Worm (Caenorhabditis elegans): ENCODE measurements around the gene srx-95.

The srx-95 gene

DNA sequence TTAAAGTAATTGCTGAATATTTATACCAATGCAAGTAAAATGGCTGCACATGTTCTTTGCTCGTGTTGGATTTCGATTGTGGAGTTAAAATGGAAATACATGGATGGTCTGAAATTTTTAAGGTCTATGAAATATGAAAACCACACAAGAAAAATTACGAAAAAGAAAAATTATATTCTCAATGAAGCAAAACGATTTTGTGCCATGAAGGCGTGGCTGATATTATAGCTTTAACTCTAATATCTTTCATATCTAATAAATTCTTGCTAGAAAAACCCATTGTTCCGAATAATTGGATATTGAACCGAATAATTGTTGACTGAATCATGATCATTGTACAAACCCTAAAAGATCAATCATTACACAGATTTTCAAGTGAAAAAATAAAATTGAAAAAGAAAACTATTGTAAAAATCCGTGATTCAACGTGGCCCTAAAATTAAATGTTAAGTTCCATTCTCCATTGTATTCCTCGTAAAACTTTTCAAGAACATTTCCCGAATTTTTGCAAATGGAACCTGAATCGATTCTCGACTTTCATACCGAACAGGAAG is at the start of gene srx-95, which contains the start of gene fis-1:
Gene srx-95, minus strand, starts transcription at position 101 of the 554 bp plus-strand sequence.
Gene fis-1, plus strand, starts transcription at position 504 of the 554 bp plus-strand sequence.
- TF ChIP-seq ztf-29 (GFP tag; IDR thresholded peaks at IDR 0.05) (no peak), ref-1 (GFP tag; conservative IDR thresholded peaks at IDR 0.05) (no peak), T22C8.4 (GFP tag; IDR thresholded peaks at IDR 0.05) (no peak), ztf-23 (GFP tag; IDR thresholded peaks at IDR 0.05) (no peak), cog-1 (tag; optimal IDR thresholded peaks at IDR 0.05) (no peak)

DNA sequence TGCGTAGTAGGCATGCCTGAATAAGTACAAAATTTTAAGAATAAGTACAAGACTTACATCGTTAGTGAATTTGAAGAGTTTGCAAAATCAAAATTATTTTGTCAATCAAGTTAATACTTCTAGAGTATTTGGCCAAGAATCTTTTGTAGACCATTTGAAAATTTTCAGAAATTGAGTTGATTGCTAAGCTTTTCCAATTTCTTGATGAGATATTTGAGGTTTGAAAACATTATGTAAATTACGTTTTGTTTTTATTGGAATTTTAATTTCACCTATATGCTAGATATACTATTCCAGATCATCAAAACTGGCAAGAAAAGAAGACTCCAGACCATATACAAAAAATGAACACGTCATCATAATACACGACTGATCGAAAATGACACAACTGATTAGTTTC is 48.5 kb upstream of the srx-95 start, which contains the start of gene tab-1:
Gene tab-1, plus strand, starts transcription at position 301 of the 400 bp plus-strand sequence.
- TF ChIP-seq T22C8.4 (GFP tag; IDR thresholded peaks at IDR 0.05) (no peak), ref-1 (GFP tag; conservative IDR thresholded peaks at IDR 0.05) (no peak), ztf-23 (GFP tag; IDR thresholded peaks at IDR 0.05) (no peak), cog-1 (tag; optimal IDR thresholded peaks at IDR 0.05) (no peak), ztf-29 (GFP tag; IDR thresholded peaks at IDR 0.05) (no peak), med-1 (GFP tag; optimal IDR thresholded peaks at IDR 0.05; ENCODE audit: insufficient read depth) (no peak), flt-1 (GFP tag; IDR thresholded peaks at IDR 0.05) (no peak), tab-1 (GFP tag; IDR thresholded peaks at IDR 0.05) (no peak), klf-2 (GFP tag; conservative IDR thresholded peaks at IDR 0.05) (no peak)

DNA sequence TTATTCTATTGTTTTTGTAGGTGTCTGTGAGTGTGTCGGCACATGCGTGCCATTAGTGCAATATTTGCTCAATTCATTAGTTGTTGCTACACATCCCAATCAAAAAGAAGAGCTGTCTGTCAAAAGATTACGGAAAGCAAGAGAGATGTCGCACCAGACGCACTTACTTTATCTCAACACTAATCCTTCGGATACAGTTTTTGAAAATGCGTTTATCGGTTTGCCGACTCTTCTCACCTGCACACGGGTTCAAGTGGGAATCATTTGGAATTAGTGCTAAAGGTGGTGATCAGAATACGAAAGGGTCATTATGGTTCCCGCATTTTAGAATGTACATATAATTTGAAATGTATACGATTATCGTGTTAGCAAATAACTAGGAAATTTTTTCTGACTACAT is 46.7 kb upstream of the srx-95 start:
- TF ChIP-seq med-1 (GFP tag; optimal IDR thresholded peaks at IDR 0.05; ENCODE audit: insufficient read depth): no peak
- no peak for TF ChIP-seq flt-1 (GFP tag; IDR thresholded peaks at IDR 0.05)
- TF ChIP-seq ref-1 (GFP tag; conservative IDR thresholded peaks at IDR 0.05): no peak
- TF ChIP-seq klf-2 (GFP tag; conservative IDR thresholded peaks at IDR 0.05): no peak
- TF ChIP-seq ztf-29 (GFP tag; IDR thresholded peaks at IDR 0.05): no peak
- TF ChIP-seq cog-1 (tag; optimal IDR thresholded peaks at IDR 0.05): no peak
- no peak for TF ChIP-seq T22C8.4 (GFP tag; IDR thresholded peaks at IDR 0.05)
- no peak for TF ChIP-seq tab-1 (GFP tag; IDR thresholded peaks at IDR 0.05)
- TF ChIP-seq ztf-23 (GFP tag; IDR thresholded peaks at IDR 0.05): no peak

ce11 chrII:6800104-6800711 is 45.6 kb upstream of the srx-95 start, which contains the start of gene F31E8.4:
Gene F31E8.4, minus strand, starts transcription at chrII:6800154.
- TF ChIP-seq tab-1 (GFP tag; IDR thresholded peaks at IDR 0.05): 0 out of 2 replicates have a peak, but pooled peaks have one; percentile 23
- TF ChIP-seq ztf-29 (GFP tag; IDR thresholded peaks at IDR 0.05): no peak

DNA sequence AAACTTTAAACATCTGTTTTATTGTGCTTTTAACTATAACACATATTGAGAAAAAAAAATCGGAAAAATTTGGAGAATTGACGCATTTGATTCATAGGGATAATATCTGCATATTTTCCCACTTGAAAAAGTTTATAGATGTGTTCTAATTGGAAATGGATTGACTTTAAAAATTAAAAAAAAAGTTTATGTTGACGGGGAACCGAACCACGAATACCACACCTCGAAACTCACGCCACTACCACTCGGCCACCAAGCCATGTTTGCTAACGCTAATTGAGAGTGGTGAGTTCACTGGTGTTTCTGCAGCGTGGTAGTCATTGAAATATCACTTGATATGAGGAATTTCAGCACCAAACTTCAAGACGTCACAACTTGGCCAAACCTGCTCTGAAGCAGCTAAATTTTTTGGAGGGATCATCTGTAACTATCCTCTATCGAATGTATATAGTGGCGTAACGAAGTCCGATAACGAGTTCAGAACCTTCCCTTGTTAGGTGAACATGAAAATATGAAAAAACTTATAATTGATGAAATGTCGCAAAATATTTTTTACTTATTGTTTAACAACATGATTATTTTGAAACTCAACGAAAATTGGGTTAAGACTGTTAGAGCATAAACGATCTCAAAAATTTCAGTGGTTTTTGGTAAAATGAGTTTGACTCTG is 43.3 kb upstream of the srx-95 start:
- peak; percentile 42; the same call in 1 of the 2 replicates for TF ChIP-seq flt-1 (GFP tag; IDR thresholded peaks at IDR 0.05)

DNA sequence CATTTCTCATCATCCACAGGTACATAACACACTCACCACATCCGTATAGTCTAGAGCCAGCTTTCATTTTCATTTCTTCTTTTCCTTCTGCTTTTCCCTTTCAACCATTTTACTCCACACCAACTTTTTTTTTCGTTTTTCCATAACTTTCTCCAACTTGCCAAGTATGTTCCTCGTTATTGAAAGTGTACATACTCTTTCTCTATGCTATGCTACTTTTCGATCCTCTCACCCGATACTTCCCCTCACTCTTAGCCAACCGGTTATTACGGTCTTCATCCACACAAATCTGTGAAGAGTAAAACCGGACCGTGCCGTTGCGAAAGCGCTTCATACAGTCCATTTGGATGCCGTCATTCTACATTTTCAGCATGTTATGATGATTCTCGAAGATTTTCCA is 37.3 kb upstream of the srx-95 start, which contains the start of gene T13C2.2:
Gene T13C2.2, plus strand, starts transcription at position 301 of the 400 bp plus-strand sequence.
- TF ChIP-seq klf-2 (GFP tag; conservative IDR thresholded peaks at IDR 0.05) (no peak), tab-1 (GFP tag; IDR thresholded peaks at IDR 0.05) (no peak), T22C8.4 (GFP tag; IDR thresholded peaks at IDR 0.05) (no peak), ztf-29 (GFP tag; IDR thresholded peaks at IDR 0.05) (no peak), flt-1 (GFP tag; IDR thresholded peaks at IDR 0.05) (no peak), ztf-23 (GFP tag; IDR thresholded peaks at IDR 0.05) (no peak), med-1 (GFP tag; optimal IDR thresholded peaks at IDR 0.05; ENCODE audit: insufficient read depth) (no peak), ref-1 (GFP tag; conservative IDR thresholded peaks at IDR 0.05) (no peak), cog-1 (tag; optimal IDR thresholded peaks at IDR 0.05) (no peak)

DNA sequence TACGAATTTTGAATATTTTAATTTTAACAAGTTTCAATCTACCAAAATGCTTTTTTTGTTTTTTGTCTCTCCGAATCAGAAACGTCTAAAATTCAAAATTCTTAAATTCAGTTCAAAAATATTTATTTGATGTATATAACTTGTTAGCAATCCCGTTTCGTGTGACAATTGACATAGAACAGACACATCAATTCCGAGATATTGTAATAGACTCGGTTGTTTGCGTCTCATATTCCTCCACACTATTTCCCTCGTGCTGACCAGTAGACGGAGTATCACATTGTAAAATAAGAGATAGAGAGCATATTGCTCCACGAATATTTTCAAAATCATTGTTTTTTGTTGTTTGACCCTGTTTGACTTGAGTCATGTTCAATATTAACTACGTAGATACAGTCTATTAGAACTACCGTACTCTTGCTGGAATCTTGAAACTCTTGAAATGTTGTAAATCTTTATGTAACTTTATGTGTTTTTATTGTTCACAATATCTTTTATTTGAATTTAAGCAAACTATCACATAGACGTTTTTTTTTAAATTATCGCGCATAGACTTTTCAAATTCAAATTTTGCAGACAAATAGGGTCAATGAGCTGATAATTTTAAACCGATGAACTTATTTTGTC is 34.2 kb upstream of the srx-95 start, which contains the start of gene T13C2.3:
Gene T13C2.3, plus strand, starts transcription at position 577 of the 627 bp plus-strand sequence.
- TF ChIP-seq ztf-23 (GFP tag; IDR thresholded peaks at IDR 0.05): no peak
- TF ChIP-seq ref-1 (GFP tag; conservative IDR thresholded peaks at IDR 0.05): no peak
- no peak for TF ChIP-seq tab-1 (GFP tag; IDR thresholded peaks at IDR 0.05)
- no peak for TF ChIP-seq klf-2 (GFP tag; conservative IDR thresholded peaks at IDR 0.05)
- no peak for TF ChIP-seq flt-1 (GFP tag; IDR thresholded peaks at IDR 0.05)
- TF ChIP-seq med-1 (GFP tag; optimal IDR thresholded peaks at IDR 0.05; ENCODE audit: insufficient read depth): no peak
- TF ChIP-seq cog-1 (tag; optimal IDR thresholded peaks at IDR 0.05): no peak
- no peak for TF ChIP-seq T22C8.4 (GFP tag; IDR thresholded peaks at IDR 0.05)
- TF ChIP-seq ztf-29 (GFP tag; IDR thresholded peaks at IDR 0.05): no peak

DNA sequence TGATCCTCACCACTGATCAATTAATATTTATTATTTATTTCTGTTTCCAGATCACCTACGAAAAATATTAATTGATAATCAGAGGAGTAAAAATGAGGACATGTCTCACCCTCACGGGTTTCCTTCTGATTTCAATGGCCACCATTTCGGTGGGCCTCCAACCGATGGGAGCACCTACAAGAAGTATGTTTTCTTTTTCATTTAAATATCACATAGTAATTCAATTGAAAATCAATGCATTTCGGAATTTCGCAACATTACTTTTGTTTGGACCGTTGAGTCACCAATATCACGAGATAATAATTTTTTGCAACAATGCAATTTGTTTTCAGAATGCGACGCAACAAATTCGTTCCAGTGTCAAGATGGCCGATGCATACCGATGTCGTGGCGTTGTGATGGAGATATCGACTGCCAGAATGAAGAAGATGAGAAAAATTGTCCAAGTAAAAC is 28.8 kb upstream of the srx-95 start, which contains the start of gene gldi-2:
Gene gldi-2, plus strand, starts transcription at position 51 of the 453 bp plus-strand sequence.
- no peak for TF ChIP-seq ztf-23 (GFP tag; IDR thresholded peaks at IDR 0.05)
- TF ChIP-seq ref-1 (GFP tag; conservative IDR thresholded peaks at IDR 0.05): no peak
- TF ChIP-seq klf-2 (GFP tag; conservative IDR thresholded peaks at IDR 0.05): no peak
- TF ChIP-seq flt-1 (GFP tag; IDR thresholded peaks at IDR 0.05): no peak
- TF ChIP-seq T22C8.4 (GFP tag; IDR thresholded peaks at IDR 0.05): no peak
- TF ChIP-seq tab-1 (GFP tag; IDR thresholded peaks at IDR 0.05): no peak
- TF ChIP-seq cog-1 (tag; optimal IDR thresholded peaks at IDR 0.05): no peak
- no peak for TF ChIP-seq ztf-29 (GFP tag; IDR thresholded peaks at IDR 0.05)
- TF ChIP-seq med-1 (GFP tag; optimal IDR thresholded peaks at IDR 0.05; ENCODE audit: insufficient read depth): no peak

DNA sequence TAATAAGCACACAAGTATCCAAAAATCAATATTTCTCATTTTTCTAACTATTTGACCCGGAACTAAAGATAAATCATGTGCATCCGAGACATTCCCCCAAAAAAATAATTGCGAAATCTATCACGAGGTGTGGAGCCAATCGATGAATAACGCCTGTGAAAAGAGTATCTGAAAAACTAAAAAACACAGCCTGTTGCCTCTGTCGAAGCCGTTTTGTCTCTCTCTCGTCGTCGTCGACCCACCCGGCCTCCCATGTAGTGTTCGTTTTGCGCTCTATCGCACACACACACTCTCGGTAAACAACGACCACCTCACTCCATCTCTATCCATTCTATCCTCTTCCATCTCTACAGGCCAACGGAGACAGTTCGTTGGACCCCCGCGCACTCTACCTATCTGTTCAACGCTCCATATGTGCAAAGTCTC is 28.2 kb upstream of the srx-95 start:
- TF ChIP-seq T22C8.4 (GFP tag; IDR thresholded peaks at IDR 0.05): no peak
